Worm (Caenorhabditis elegans) whole organism, mixed stage, embryonic: ENCODE data around the gene C03H5.4.

ENCODE experiments used
- M03D4.4 ChIP-seq: sonication (generic microtip); optimal IDR thresholded peaks from 2 replicates; lab custom pipeline; 2017; ENCODE audit warnings: mild to moderate bottlenecking, missing genetic modification characterization, missing compliant biosample characterization
- blmp-1 ChIP-seq: fragments of 150-350 bp; optimal IDR thresholded peaks from 2 replicates; lab custom pipeline; 2014; ENCODE audit warnings: missing biosample characterization, missing genetic modification characterization
- ceh-39 ChIP-seq: fragments of 150-350 bp; optimal IDR thresholded peaks from 2 replicates; lab custom pipeline; 2014; ENCODE audit warnings: missing biosample characterization, missing genetic modification characterization
- ces-1 ChIP-seq: fragments of 150-350 bp; optimal IDR thresholded peaks from 2 replicates; lab custom pipeline; 2014; ENCODE audit warnings: missing biosample characterization, missing genetic modification reagents, missing genetic modification characterization
- cnd-1 ChIP-seq: fragments of 200-800 bp; sonication (Bioruptor generic); optimal IDR thresholded peaks from 2 replicates; lab custom pipeline; 2018; ENCODE audit warnings: mild to moderate bottlenecking, missing genetic modification characterization, missing compliant biosample characterization
- elt-1 ChIP-seq: sonication (generic microtip); optimal IDR thresholded peaks from 2 replicates; lab custom pipeline; 2017; ENCODE audit warnings: missing genetic modification characterization, mild to moderate bottlenecking, missing compliant biosample characterization, antibody characterized with exemption, moderate library complexity, borderline replicate concordance; ENCODE audit not compliant: insufficient read depth
- lsy-2 ChIP-seq: fragments of 150-350 bp; optimal IDR thresholded peaks from 2 replicates; lab custom pipeline; 2014; ENCODE audit warnings: missing biosample characterization, missing genetic modification characterization
- nhr-237 ChIP-seq: fragments of 150-350 bp; optimal IDR thresholded peaks from 2 replicates; lab custom pipeline; 2014; ENCODE audit warnings: missing biosample characterization, missing genetic modification characterization
- nhr-76 ChIP-seq: sonication (generic microtip); optimal IDR thresholded peaks from 2 replicates; lab custom pipeline; 2017; ENCODE audit warnings: missing biosample characterization, missing genetic modification characterization
- pha-4 ChIP-seq: fragments of 150-350 bp; optimal IDR thresholded peaks from 2 replicates; lab custom pipeline; 2018; ENCODE audit warnings: missing biosample characterization, missing genetic modification reagents, missing genetic modification characterization
- snpc-4 ChIP-seq: fragments of 150-350 bp; optimal IDR thresholded peaks from 2 replicates; lab custom pipeline; 2014; ENCODE audit warnings: missing biosample characterization, missing genetic modification characterization
- sptf-1 ChIP-seq: sonication (generic microtip); optimal IDR thresholded peaks from 2 replicates; lab custom pipeline; 2017; ENCODE audit warnings: mild to moderate bottlenecking, missing genetic modification characterization, moderate library complexity, missing compliant biosample characterization
- unc-39 ChIP-seq: fragments of 150-350 bp; optimal IDR thresholded peaks from 2 replicates; lab custom pipeline; 2014; ENCODE audit warnings: missing biosample characterization, missing genetic modification characterization
- unc-62 ChIP-seq: fragments of 150-350 bp; optimal IDR thresholded peaks from 2 replicates; lab custom pipeline; 2014; ENCODE audit warnings: missing biosample characterization, missing genetic modification reagents, missing genetic modification characterization

DNA sequence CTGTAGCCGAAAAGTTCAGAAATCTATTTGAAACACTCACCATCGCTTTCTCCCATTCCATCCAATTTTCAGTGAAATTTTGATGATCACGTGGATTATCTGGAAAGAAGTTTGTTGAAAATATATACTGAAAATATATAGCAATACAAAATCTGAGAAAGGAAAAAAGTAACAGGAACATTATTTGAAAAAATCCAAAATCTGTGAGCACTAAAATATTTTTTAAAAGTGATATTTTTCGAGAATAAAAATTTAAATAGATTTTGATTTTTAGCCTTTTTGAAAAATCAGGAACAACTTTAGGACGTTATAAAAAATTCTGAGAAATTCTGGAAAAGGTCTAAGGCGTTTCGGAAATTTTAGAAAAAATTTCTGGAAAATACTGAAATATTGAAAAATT lies 18.1 kb upstream of the C03H5.4 start, which contains the start of gene dmsr-4:
- TF ChIP-seq snpc-4 (tag; lab: Kevin White, UChicago) (no peak), nhr-76 (tag; lab: Kevin White, UChicago) (no peak), unc-62 (GFP tag; lab: Kevin White, UChicago) (no peak), elt-1 (tag; lab: Kevin White, UChicago) (no peak), ces-1 (GFP tag; lab: Kevin White, UChicago) (no peak), cnd-1 (tag; lab: Kevin White, UChicago) (no peak), pha-4 (tag; lab: Kevin White, UChicago) (no peak), blmp-1 (tag; lab: Kevin White, UChicago) (no peak), lsy-2 (tag; lab: Kevin White, UChicago) (no peak), unc-39 (tag; lab: Kevin White, UChicago) (no peak), M03D4.4 (tag; lab: Kevin White, UChicago) (no peak), nhr-237 (tag; lab: Kevin White, UChicago) (no peak), sptf-1 (no peak), ceh-39 (tag; lab: Kevin White, UChicago) (no peak)
